Fruit fly (Drosophila melanogaster) Kc167 (cell line): Measurements from ENCODE around the gene CG5274.

Source experiments
- Myc ChIP-seq: fragments of >200 bp; optimal IDR thresholded peaks from 2 replicates; lab custom pipeline; 2017; ENCODE audit warnings: missing external identifiers
- h ChIP-seq: fragments of >200 bp; optimal IDR thresholded peaks from 3 replicates; lab custom pipeline; 2018; ENCODE audit warnings: missing external identifiers
- psq ChIP-seq: fragments of >200 bp; optimal IDR thresholded peaks from 2 replicates; lab custom pipeline; 2017; ENCODE audit warnings: missing external identifiers
- ttk ChIP-seq: sonication (Bioruptor generic); optimal IDR thresholded peaks from 2 replicates; lab custom pipeline; 2017; ENCODE audit warnings: missing external identifiers

DNA sequence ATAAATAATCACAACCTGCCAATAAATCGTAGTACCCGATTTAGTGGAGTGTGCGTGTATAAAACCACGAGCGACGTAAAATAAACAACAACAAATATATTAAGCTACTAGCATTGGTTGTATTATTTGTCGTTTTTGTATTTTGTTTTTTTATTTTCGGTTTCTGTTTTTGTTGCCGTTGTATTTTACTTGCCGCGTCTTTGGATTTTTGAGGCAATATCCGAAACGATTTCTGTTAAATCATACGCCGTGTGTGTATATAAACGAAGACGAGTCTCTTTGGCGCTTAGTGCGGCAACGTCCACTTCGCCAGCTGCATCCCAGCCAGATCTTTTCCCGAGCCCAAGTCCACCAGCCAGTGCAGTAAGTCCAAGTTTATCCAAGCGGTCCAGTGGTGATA, 14.2 kb downstream of the CG5274 start, which contains the start of gene zye:
- no peak for TF ChIP-seq Myc (lab: Kevin White, UChicago)
- no peak for TF ChIP-seq h
- no peak for TF ChIP-seq psq (lab: Kevin White, UChicago)
- TF ChIP-seq ttk (lab: Kevin White, UChicago): no peak
